Worm (Caenorhabditis elegans) whole organism, L1 larva: Measurements from ENCODE around the gene sma-9.

Source experiments
- ama-1 ChIP-seq: fragments of 150-350 bp; optimal IDR thresholded peaks from 2 replicates; lab custom pipeline; 2014
- dpl-1 ChIP-seq, 3 experiments: fragments of 150-350 bp in 2 of 3; sonication (generic microtip) in 1 of 3; optimal IDR thresholded peaks; 2 replicates each; lab custom pipeline; 2014 to 2017; ENCODE audit warnings: missing biosample characterization in 3 of 3, missing genetic modification characterization in 3 of 3, missing genetic modification reagents in 3 of 3
- egl-27 ChIP-seq, 2 experiments: fragments of 150-350 bp in 1 of 2; sonication (generic microtip); optimal IDR thresholded peaks; 3 replicates each; lab custom pipeline; 2017 to 2018; ENCODE audit warnings: missing biosample characterization in 2 of 2, missing genetic modification characterization in 2 of 2, missing genetic modification reagents in 2 of 2
- lin-35 ChIP-seq, 2 experiments: fragments of 150-350 bp; optimal IDR thresholded peaks; 2 replicates each; lab custom pipeline; 2014; ENCODE audit warnings: missing biosample characterization in 2 of 2, missing genetic modification characterization in 2 of 2, missing genetic modification reagents in 2 of 2
- nhr-28 ChIP-seq: fragments of 150-350 bp; optimal IDR thresholded peaks from 2 replicates; lab custom pipeline; 2014; ENCODE audit warnings: missing biosample characterization, missing genetic modification characterization
- nhr-77 ChIP-seq: fragments of 150-350 bp; optimal IDR thresholded peaks from 2 replicates; lab custom pipeline; 2014; ENCODE audit warnings: missing biosample characterization, missing genetic modification characterization
- sup-37 ChIP-seq: fragments of 200-800 bp; sonication (Bioruptor generic); optimal IDR thresholded peaks from 2 replicates; lab custom pipeline; 2018; ENCODE audit warnings: mild to moderate bottlenecking, missing genetic modification characterization, missing compliant biosample characterization

- TF ChIP-seq egl-27 (tag; optimal IDR thresholded peaks at IDR 0.05; lab: Kevin White, UChicago) (peak in 1 of 2 experiments; percentile 57), nhr-77 (tag; lab: Kevin White, UChicago) (peak; percentile 62), nhr-28 (tag; lab: Kevin White, UChicago) (no peak), ama-1 (no peak), sup-37 (GFP tag; lab: Kevin White, UChicago) (no peak), lin-35 (GFP tag; optimal IDR thresholded peaks at IDR 0.05; lab: Kevin White, UChicago) (no peak), dpl-1 (GFP tag; optimal IDR thresholded peaks at IDR 0.05; lab: Kevin White, UChicago) (no peak)
Observed at ce11 chrX:10766966-10767644, 2.0 kb upstream of the sma-9 start.
